Fruit fly (Drosophila melanogaster) whole organism, embryonic: Measurements from ENCODE around the gene Crz.

ENCODE experiments used
- Abd-B ChIP-seq: fragments of 200-800 bp; sonication (Bioruptor generic); optimal IDR thresholded peaks from 2 replicates; lab custom pipeline; 2018; ENCODE audit warnings: missing biosample characterization, mild to moderate bottlenecking, missing genetic modification characterization, moderate library complexity
- Atf-2 ChIP-seq: fragments of 200-800 bp; sonication (Bioruptor generic); optimal IDR thresholded peaks from 2 replicates; lab custom pipeline; 2016; ENCODE audit warnings: missing biosample characterization, missing genetic modification characterization
- Atf6 ChIP-seq: fragments of 200-800 bp; sonication (Bioruptor generic); IDR thresholded peaks from 2 replicates; pipeline ENCODE4 v1.3.6; 2022; ENCODE audit warnings: missing biosample characterization, missing genetic modification characterization
- Blimp-1 ChIP-seq: fragments of 200-800 bp; sonication (Bioruptor generic); optimal IDR thresholded peaks from 3 replicates; lab custom pipeline; 2018; ENCODE audit warnings: missing biosample characterization, missing genetic modification characterization, mild to moderate bottlenecking, moderate library complexity, missing genetic modification reagents
- CG11560 ChIP-seq: fragments of 200-800 bp; sonication (Bioruptor generic); IDR thresholded peaks from 3 replicates; pipeline ENCODE4 v1.3.6; 2022; ENCODE audit warnings: missing biosample characterization, missing genetic modification characterization
- CG12219 ChIP-seq: fragments of 200-800 bp; sonication (Bioruptor generic); optimal IDR thresholded peaks from 3 replicates; lab custom pipeline; 2018; ENCODE audit warnings: missing biosample characterization, mild to moderate bottlenecking, missing genetic modification characterization
- CG12942 ChIP-seq: fragments of 200-800 bp; sonication (Bioruptor generic); optimal IDR thresholded peaks from 3 replicates; lab custom pipeline; 2016; ENCODE audit warnings: missing biosample characterization, missing genetic modification characterization
- CG15011 ChIP-seq: fragments of 200-800 bp; sonication (Bioruptor generic); optimal IDR thresholded peaks from 3 replicates; lab custom pipeline; 2018; ENCODE audit warnings: missing biosample characterization, mild to moderate bottlenecking, missing genetic modification characterization
- CG15696 ChIP-seq: fragments of 200-800 bp; sonication (Bioruptor generic); optimal IDR thresholded peaks from 2 replicates; lab custom pipeline; 2019; ENCODE audit warnings: missing biosample characterization, mild to moderate bottlenecking, missing genetic modification characterization, moderate library complexity
- CG18476 ChIP-seq: fragments of 200-800 bp; sonication (Bioruptor generic); optimal IDR thresholded peaks from 2 replicates; lab custom pipeline; 2016; ENCODE audit warnings: missing biosample characterization, mild to moderate bottlenecking, missing genetic modification characterization
- CG18764 ChIP-seq: fragments of 200-800 bp; sonication (Bioruptor generic); optimal IDR thresholded peaks from 3 replicates; lab custom pipeline; 2016; ENCODE audit warnings: missing biosample characterization, missing genetic modification characterization
- CG2129 ChIP-seq: fragments of 200-800 bp; sonication (Bioruptor generic); IDR thresholded peaks from 2 replicates; pipeline ENCODE4 v1.3.6; 2022; ENCODE audit warnings: missing biosample characterization, missing genetic modification characterization; ENCODE audit not compliant: partially characterized antibody
- CG2199 ChIP-seq: fragments of 200-800 bp; sonication (Bioruptor generic); IDR thresholded peaks from 3 replicates; pipeline ENCODE4 v1.3.6; 2022; ENCODE audit warnings: missing biosample characterization, missing genetic modification characterization
- CG2712 ChIP-seq: fragments of 200-800 bp; optimal IDR thresholded peaks from 3 replicates; lab custom pipeline; 2019; ENCODE audit warnings: missing biosample characterization, mild to moderate bottlenecking, missing genetic modification characterization, moderate library complexity
- CG4820 ChIP-seq: fragments of 200-800 bp; sonication (Bioruptor generic); optimal IDR thresholded peaks from 3 replicates; lab custom pipeline; 2016; ENCODE audit warnings: missing biosample characterization, missing genetic modification characterization
- CG7556 ChIP-seq: fragments of 200-800 bp; sonication (Bioruptor generic); optimal IDR thresholded peaks from 2 replicates; lab custom pipeline; 2017; ENCODE audit warnings: missing biosample characterization, mild to moderate bottlenecking, missing genetic modification characterization
- CG8765 ChIP-seq: fragments of 200-800 bp; sonication (Bioruptor generic); IDR thresholded peaks from 2 replicates; pipeline ENCODE4 v1.3.6; 2022; ENCODE audit warnings: missing biosample characterization, missing genetic modification characterization
- Camta ChIP-seq: fragments of 200-800 bp; sonication (Bioruptor generic); optimal IDR thresholded peaks from 2 replicates; lab custom pipeline; 2016; ENCODE audit warnings: missing biosample characterization, missing genetic modification characterization
- Drgx ChIP-seq: fragments of 200-800 bp; sonication (Bioruptor generic); IDR thresholded peaks from 2 replicates; pipeline ENCODE4 v1.3.6; 2022; ENCODE audit warnings: missing biosample characterization, missing genetic modification characterization
- E2f1 ChIP-seq: fragments of 200-800 bp; sonication (Bioruptor generic); IDR thresholded peaks from 2 replicates; pipeline ENCODE4 v1.3.6; 2022; ENCODE audit warnings: missing biosample characterization, missing genetic modification characterization
- E2f2 ChIP-seq: fragments of 200-800 bp; sonication (Bioruptor generic); IDR thresholded peaks from 2 replicates; pipeline ENCODE4 v1.3.6; 2022; ENCODE audit warnings: missing biosample characterization, missing genetic modification characterization
- Fer2 ChIP-seq: fragments of 200-800 bp; sonication (Bioruptor generic); optimal IDR thresholded peaks from 2 replicates; lab custom pipeline; 2018; ENCODE audit warnings: missing biosample characterization, mild to moderate bottlenecking, missing genetic modification characterization, moderate library complexity
- HLH3B ChIP-seq: fragments of 200-800 bp; sonication (Bioruptor generic); IDR thresholded peaks from 2 replicates; pipeline ENCODE4 v1.3.6; 2022; ENCODE audit warnings: missing biosample characterization, missing genetic modification characterization
- HmgD ChIP-seq: fragments of 200-800 bp; sonication (Bioruptor generic); optimal IDR thresholded peaks from 3 replicates; lab custom pipeline; 2016; ENCODE audit warnings: missing biosample characterization, missing genetic modification characterization
- Hr39 ChIP-seq: fragments of >200 bp; optimal IDR thresholded peaks from 2 replicates; lab custom pipeline; 2017
- MESR4 ChIP-seq: fragments of 200-800 bp; sonication (Bioruptor generic); optimal IDR thresholded peaks from 2 replicates; lab custom pipeline; 2018; ENCODE audit warnings: missing biosample characterization, mild to moderate bottlenecking, missing genetic modification characterization, moderate library complexity
- Optix ChIP-seq: fragments of 200-800 bp; sonication (Bioruptor generic); IDR thresholded peaks from 3 replicates; pipeline ENCODE4 v1.3.6; 2022; ENCODE audit warnings: missing biosample characterization, missing genetic modification characterization
- TFAM ChIP-seq: fragments of 200-800 bp; sonication (Bioruptor generic); optimal IDR thresholded peaks from 2 replicates; lab custom pipeline; 2017; ENCODE audit warnings: missing biosample characterization, missing genetic modification characterization, inconsistent platforms
- Xrp1 ChIP-seq: fragments of 200-800 bp; sonication (Bioruptor generic); IDR thresholded peaks from 2 replicates; pipeline ENCODE4 v1.3.6; 2022; ENCODE audit warnings: missing biosample characterization, missing genetic modification characterization
- bbx ChIP-seq: fragments of 200-800 bp; sonication (Bioruptor generic); IDR thresholded peaks from 2 replicates; pipeline ENCODE4 v1.3.6; 2022; ENCODE audit warnings: missing biosample characterization, missing genetic modification characterization; ENCODE audit not compliant: partially characterized antibody
- bsh ChIP-seq, 2 experiments: fragments of 200-800 bp; sonication (Bioruptor generic); optimal IDR thresholded peaks; 2 replicates each; lab custom pipeline; 2017 to 2018; ENCODE audit warnings: mild to moderate bottlenecking in 2 of 2, missing biosample characterization in 2 of 2, missing genetic modification characterization in 2 of 2, moderate library complexity in 1 of 2
- btn ChIP-seq: fragments of 200-800 bp; sonication (Bioruptor generic); optimal IDR thresholded peaks from 2 replicates; lab custom pipeline; 2016; ENCODE audit warnings: missing biosample characterization, missing genetic modification characterization
- cas ChIP-seq: fragments of 200-800 bp; sonication (Bioruptor generic); IDR thresholded peaks from 2 replicates; pipeline ENCODE4 v1.3.6; 2022; ENCODE audit warnings: missing biosample characterization, missing genetic modification characterization
- caup ChIP-seq: fragments of 200-800 bp; sonication (Bioruptor generic); optimal IDR thresholded peaks from 3 replicates; lab custom pipeline; 2017; ENCODE audit warnings: missing biosample characterization, mild to moderate bottlenecking, missing genetic modification characterization, moderate library complexity; ENCODE audit not compliant: severe bottlenecking
- dan ChIP-seq: fragments of 200-800 bp; sonication (Bioruptor generic); IDR thresholded peaks from 2 replicates; pipeline ENCODE4 v1.3.6; 2022; ENCODE audit warnings: missing biosample characterization, missing genetic modification characterization
- fd96Cb ChIP-seq: fragments of 200-800 bp; sonication (Bioruptor generic); optimal IDR thresholded peaks from 2 replicates; lab custom pipeline; 2018; ENCODE audit warnings: missing biosample characterization, mild to moderate bottlenecking, missing genetic modification characterization, moderate library complexity
- fru ChIP-seq: fragments of >200 bp; optimal IDR thresholded peaks from 2 replicates; lab custom pipeline; 2017
- gt ChIP-seq: fragments of 200-800 bp; sonication (Bioruptor generic); IDR thresholded peaks from 2 replicates; pipeline ENCODE4 v1.3.6; 2022; ENCODE audit warnings: missing biosample characterization, missing genetic modification characterization
- inv ChIP-seq: fragments of 200-800 bp; sonication (Bioruptor generic); IDR thresholded peaks from 2 replicates; pipeline ENCODE4 v1.3.6; 2022; ENCODE audit warnings: missing biosample characterization, missing genetic modification characterization; ENCODE audit not compliant: partially characterized antibody
- jumu ChIP-seq: fragments of 200-800 bp; sonication (Bioruptor generic); optimal IDR thresholded peaks from 3 replicates; lab custom pipeline; 2016; ENCODE audit warnings: missing biosample characterization, missing genetic modification characterization
- ken ChIP-seq: fragments of 200-800 bp; sonication (Bioruptor generic); IDR thresholded peaks from 3 replicates; pipeline ENCODE4 v1.3.6; 2022; ENCODE audit warnings: missing biosample characterization, missing genetic modification characterization
- kni ChIP-seq: fragments of 200-800 bp; sonication (Bioruptor generic); optimal IDR thresholded peaks from 3 replicates; lab custom pipeline; 2017; ENCODE audit warnings: mild to moderate bottlenecking, missing biosample characterization, missing genetic modification reagents, missing genetic modification characterization
- lmd ChIP-seq: fragments of 200-800 bp; sonication (Bioruptor generic); IDR thresholded peaks from 2 replicates; pipeline ENCODE4 v1.3.6; 2022; ENCODE audit warnings: missing biosample characterization, missing genetic modification characterization
- nom ChIP-seq: fragments of 200-800 bp; sonication (Bioruptor generic); optimal IDR thresholded peaks from 2 replicates; lab custom pipeline; 2017; ENCODE audit warnings: missing biosample characterization, missing genetic modification characterization, mild to moderate bottlenecking, moderate library complexity, missing genetic modification reagents
- pum ChIP-seq: fragments of 200-800 bp; sonication (Bioruptor generic); optimal IDR thresholded peaks from 2 replicates; lab custom pipeline; 2016; ENCODE audit warnings: missing biosample characterization, missing genetic modification characterization
- ro ChIP-seq: fragments of 200-800 bp; sonication (Bioruptor generic); IDR thresholded peaks from 2 replicates; pipeline ENCODE4 v1.3.6; 2022; ENCODE audit warnings: missing biosample characterization, missing genetic modification characterization
- stc ChIP-seq: fragments of 200-800 bp; sonication (Bioruptor generic); IDR thresholded peaks from 2 replicates; pipeline ENCODE4 v1.3.6; 2022; ENCODE audit warnings: missing biosample characterization, missing genetic modification characterization
- tap ChIP-seq: fragments of 200-800 bp; optimal IDR thresholded peaks from 3 replicates; lab custom pipeline; 2019; ENCODE audit warnings: missing biosample characterization, mild to moderate bottlenecking, missing genetic modification characterization, moderate library complexity
- wdn ChIP-seq: fragments of 200-800 bp; sonication (Bioruptor generic); IDR thresholded peaks from 2 replicates; pipeline ENCODE4 v1.3.6; 2022; ENCODE audit warnings: missing biosample characterization, missing genetic modification characterization
- wek ChIP-seq: fragments of 200-800 bp; sonication (Bioruptor generic); optimal IDR thresholded peaks from 3 replicates; lab custom pipeline; 2018; ENCODE audit warnings: missing biosample characterization, mild to moderate bottlenecking, missing genetic modification characterization, moderate library complexity

Crz gene

dm6 chr3R:14277894-14278522 is 36.6 kb upstream of the Crz start (continued):
- TF ChIP-seq wek (GFP tag; lab: Kevin White, UChicago): no peak
- peak; percentile 89 for TF ChIP-seq Atf6
- peak; percentile 54; the same call in 2 of the 3 replicates for TF ChIP-seq Optix (GFP tag; lab: Robert Waterston, UW)
- TF ChIP-seq wdn (GFP tag; lab: Robert Waterston, UW): peak; percentile 74
- peak; percentile 97 for TF ChIP-seq Drgx (GFP tag; lab: Robert Waterston, UW)
- peak; percentile 55 for TF ChIP-seq CG12219 (GFP tag; lab: Kevin White, UChicago)
- peak; percentile 63 for TF ChIP-seq fd96Cb (tag; lab: Kevin White, UChicago)
- TF ChIP-seq CG2712 (tag; lab: Kevin White, UChicago): peak; percentile 92
- no peak for TF ChIP-seq CG2129 (GFP tag; lab: Robert Waterston, UW)
- peak; percentile 74; the same call in 1 of the 2 replicates for TF ChIP-seq lmd (GFP tag; lab: Robert Waterston, UW)
- peak; percentile 79 to 94 for TF ChIP-seq bsh (GFP tag; optimal IDR thresholded peaks at IDR 0.05; lab: Kevin White, UChicago)
- TF ChIP-seq kni (GFP tag; lab: Kevin White, UChicago): no peak
- TF ChIP-seq Hr39 (lab: Kevin White, UChicago): no peak
- TF ChIP-seq caup: peak; percentile 75
- peak; percentile 37 for TF ChIP-seq pum (GFP tag; lab: Kevin White, UChicago)
- TF ChIP-seq gt (GFP tag; lab: Robert Waterston, UW): no peak; the same call in 1 of the 2 replicates
- no peak for TF ChIP-seq tap (tag; lab: Kevin White, UChicago)
- TF ChIP-seq jumu (GFP tag; lab: Kevin White, UChicago): no peak
- peak; percentile 36 for TF ChIP-seq TFAM (GFP tag; lab: Kevin White, UChicago)
- no peak for TF ChIP-seq Blimp-1 (GFP tag; lab: Kevin White, UChicago)
- peak; percentile 63 for TF ChIP-seq E2f2 (GFP tag; lab: Robert Waterston, UW)
- no peak for TF ChIP-seq HmgD (GFP tag; lab: Kevin White, UChicago)
- TF ChIP-seq CG15696 (tag; lab: Kevin White, UChicago): peak; percentile 95
- peak; percentile 81 for TF ChIP-seq HLH3B (GFP tag; lab: Robert Waterston, UW)
- peak; percentile 86 for TF ChIP-seq stc (GFP tag; lab: Robert Waterston, UW)
- 0 out of 3 replicates have a peak, but pooled peaks have one; percentile 39 for TF ChIP-seq CG11560
- TF ChIP-seq bbx: no peak
- TF ChIP-seq cas (GFP tag; lab: Robert Waterston, UW): 0 out of 2 replicates have a peak, but pooled peaks have one; percentile 20
- TF ChIP-seq ken (GFP tag; lab: Robert Waterston, UW): peak; percentile 68; the same call in 1 of the 3 replicates
- TF ChIP-seq CG8765 (GFP tag; lab: Robert Waterston, UW): peak; percentile 89
- peak; percentile 97 for TF ChIP-seq nom
- peak; percentile 7 for TF ChIP-seq Camta (GFP tag; lab: Kevin White, UChicago)
- TF ChIP-seq CG15011: peak; percentile 66
- TF ChIP-seq CG2199 (GFP tag; lab: Robert Waterston, UW): peak; percentile 55; the same call in 1 of the 3 replicates
- TF ChIP-seq Fer2 (tag; lab: Kevin White, UChicago): no peak
- TF ChIP-seq CG18476: peak; percentile 69
- TF ChIP-seq E2f1 (GFP tag; lab: Robert Waterston, UW): peak; percentile 71
- TF ChIP-seq dan (GFP tag; lab: Robert Waterston, UW): peak; percentile 43; the same call in 1 of the 2 replicates
- TF ChIP-seq Abd-B (GFP tag; lab: Kevin White, UChicago): peak; percentile 24
- TF ChIP-seq inv (GFP tag; lab: Robert Waterston, UW): no peak
- TF ChIP-seq CG12942 (GFP tag; lab: Kevin White, UChicago): peak; percentile 52
- no peak for TF ChIP-seq fru (lab: Kevin White, UChicago)
- 0 out of 2 replicates have a peak, but pooled peaks have one; percentile 12 for TF ChIP-seq ro
- TF ChIP-seq btn (GFP tag; lab: Kevin White, UChicago): no peak
- TF ChIP-seq Atf-2 (GFP tag; lab: Kevin White, UChicago): no peak
- peak; percentile 19 for TF ChIP-seq CG18764 (GFP tag; lab: Kevin White, UChicago)
- peak; percentile 91 for TF ChIP-seq CG7556 (GFP tag; lab: Kevin White, UChicago)
- peak; percentile 61 for TF ChIP-seq CG4820 (GFP tag; lab: Kevin White, UChicago)
- TF ChIP-seq MESR4 (GFP tag; lab: Kevin White, UChicago): no peak
- peak; percentile 97 for TF ChIP-seq Xrp1 (GFP tag; lab: Robert Waterston, UW)
